Worm (Caenorhabditis elegans) whole organism, L4/young adult: ENCODE data around the gene srbc-84.

Experiments
- W03F9.2 ChIP-seq: fragments of 150-350 bp; optimal IDR thresholded peaks from 2 replicates; lab custom pipeline; 2014; ENCODE audit warnings: missing biosample characterization, missing genetic modification characterization
- dao-5 ChIP-seq: sonication (generic microtip); optimal IDR thresholded peaks from 2 replicates; lab custom pipeline; 2016; ENCODE audit warnings: missing genotype, missing genetic modification characterization, moderate library complexity, missing compliant biosample characterization
- him-1 ChIP-seq: sonication (generic microtip); optimal IDR thresholded peaks from 2 replicates; lab custom pipeline; 2016; ENCODE audit warnings: missing genotype, missing genetic modification reagents, missing genetic modification characterization, missing compliant biosample characterization

Gene srbc-84

DNA sequence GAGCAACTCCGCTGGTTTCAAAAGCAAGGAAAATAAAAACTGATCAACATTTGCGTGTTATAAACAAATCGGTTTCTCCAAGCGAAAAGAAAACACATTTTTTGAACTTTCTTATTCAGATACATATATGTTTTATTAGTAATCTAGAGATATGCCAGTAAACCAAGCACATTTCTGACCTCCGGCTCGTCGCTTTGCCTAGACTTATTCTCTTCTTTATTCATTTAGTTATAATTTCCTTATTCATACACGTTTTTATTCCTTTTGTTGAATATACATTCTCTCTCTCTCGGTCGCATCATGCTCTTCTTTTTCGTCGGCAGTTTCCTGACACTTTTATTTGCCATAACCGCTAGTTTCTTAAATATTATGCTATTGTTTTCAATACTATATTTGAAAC, at the start of gene srbc-84:
Gene srbc-84, plus strand, starts transcription at position 301 of the 400 bp plus-strand sequence.
- no peak for TF ChIP-seq dao-5 (tag; lab: Kevin White, UChicago)
- TF ChIP-seq him-1: no peak
- TF ChIP-seq W03F9.2 (tag; lab: Kevin White, UChicago): no peak

DNA sequence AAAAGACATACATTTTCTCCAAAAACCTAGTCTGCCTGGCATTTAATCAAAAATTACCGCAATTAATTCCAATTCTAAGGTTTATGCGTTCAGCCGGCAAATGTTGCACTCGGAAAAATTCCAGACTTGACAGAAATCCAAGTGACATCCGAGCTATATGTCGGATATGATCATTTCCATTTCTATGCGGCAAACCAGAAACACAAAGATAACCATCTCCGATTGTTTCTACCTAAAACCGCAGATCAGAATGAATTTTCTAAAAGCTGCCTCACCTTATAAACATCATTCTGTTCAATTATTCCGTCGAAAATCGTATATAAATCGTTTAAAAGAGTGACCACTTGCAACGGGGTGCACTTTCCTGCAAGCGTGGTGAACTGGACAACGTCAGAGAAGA, 49.7 kb upstream of the srbc-84 start:
- TF ChIP-seq him-1: no peak
- no peak for TF ChIP-seq dao-5 (tag; lab: Kevin White, UChicago)
- TF ChIP-seq W03F9.2 (tag; lab: Kevin White, UChicago): no peak

DNA sequence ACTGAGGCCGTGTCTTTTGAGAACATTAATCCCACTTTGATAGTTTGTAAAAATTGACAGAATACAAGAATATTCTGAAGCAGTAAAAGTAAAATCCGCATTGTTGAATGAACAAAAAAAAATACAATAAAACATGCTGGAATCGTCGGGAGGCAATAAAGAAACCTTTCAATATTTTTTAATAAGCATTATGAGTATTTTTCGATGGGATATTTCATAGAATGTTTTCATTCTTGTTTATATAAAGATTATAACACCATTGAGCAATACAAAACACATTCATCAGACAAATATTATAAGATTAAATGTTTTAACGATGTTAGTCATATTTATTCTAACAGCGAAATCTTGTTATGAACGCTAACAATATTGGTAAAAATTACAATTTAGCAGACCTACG, 45.1 kb upstream of the srbc-84 start, which contains the start of gene gcy-20:
Gene gcy-20, minus strand, starts transcription at position 101 of the 400 bp plus-strand sequence.
- no peak for TF ChIP-seq W03F9.2 (tag; lab: Kevin White, UChicago)
- no peak for TF ChIP-seq dao-5 (tag; lab: Kevin White, UChicago)
- TF ChIP-seq him-1: no peak

DNA sequence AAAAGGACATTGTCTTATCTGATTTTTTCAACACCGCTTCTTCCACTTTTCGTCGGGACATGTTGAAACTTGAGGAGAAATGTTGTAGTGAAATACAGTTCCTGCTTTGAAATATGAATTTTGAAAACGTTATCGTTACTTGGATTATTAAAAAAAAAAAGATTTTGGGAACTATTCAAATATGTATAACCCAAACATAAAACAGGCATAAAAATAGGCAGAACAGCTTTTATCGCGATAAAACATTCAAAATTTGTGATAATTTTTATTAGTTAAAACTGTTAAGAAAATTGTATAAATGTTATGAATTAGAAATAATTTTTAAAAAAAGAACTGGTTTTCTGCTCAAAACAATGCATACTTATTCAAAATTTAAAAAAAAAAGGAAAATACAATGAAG, 42.4 kb upstream of the srbc-84 start, which contains the start of gene bgnt-1.3:
Gene bgnt-1.3, minus strand, starts transcription at position 101 of the 400 bp plus-strand sequence.
- TF ChIP-seq dao-5 (tag; lab: Kevin White, UChicago) (no peak), him-1 (no peak), W03F9.2 (tag; lab: Kevin White, UChicago) (no peak)

DNA sequence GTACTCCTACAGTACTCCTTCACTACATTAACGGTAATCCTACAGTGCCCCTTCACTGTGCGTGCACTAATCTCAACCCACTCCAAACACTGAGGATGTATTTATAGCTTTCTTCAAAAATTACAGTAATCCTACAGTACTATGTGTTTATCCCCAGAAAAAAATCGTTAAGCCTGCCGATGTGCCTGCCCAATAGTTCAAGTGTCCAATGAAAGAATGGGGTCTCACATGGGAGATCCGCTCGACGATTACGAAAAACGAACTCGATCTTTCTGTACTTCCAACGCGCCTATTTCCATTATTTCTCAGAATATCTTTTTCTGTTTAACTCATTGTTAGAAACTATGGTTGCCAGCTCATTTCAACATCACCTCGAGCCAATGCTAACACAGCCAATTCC, 40.6 kb upstream of the srbc-84 start, which contains the start of gene nhr-218:
Gene nhr-218, plus strand, starts transcription at position 301 of the 400 bp plus-strand sequence.
- TF ChIP-seq him-1: no peak
- TF ChIP-seq W03F9.2 (tag; lab: Kevin White, UChicago): no peak
- no peak for TF ChIP-seq dao-5 (tag; lab: Kevin White, UChicago)

DNA sequence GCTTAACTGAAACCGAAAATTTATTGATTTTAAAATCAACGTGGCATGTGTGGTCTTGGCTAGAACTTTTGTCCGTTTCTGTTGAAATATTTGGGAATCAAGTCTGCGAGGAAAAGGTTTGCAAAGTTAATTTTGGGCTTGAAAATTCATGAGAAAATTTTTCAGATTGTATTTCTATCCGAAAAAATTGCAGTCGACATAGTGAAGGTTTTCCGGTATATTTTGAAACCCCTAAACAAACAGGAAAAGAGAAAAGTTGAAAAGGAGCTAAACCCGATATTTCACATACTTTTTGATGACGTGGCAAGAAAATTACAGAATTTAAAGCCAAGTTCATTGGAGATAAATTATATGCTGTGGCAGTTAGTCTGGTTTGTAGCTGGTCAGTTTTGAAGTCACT, 39.1 kb upstream of the srbc-84 start, which contains the start of gene nhr-127:
Gene nhr-127, plus strand, starts transcription at position 301 of the 400 bp plus-strand sequence.
- no peak for TF ChIP-seq dao-5 (tag; lab: Kevin White, UChicago)

DNA sequence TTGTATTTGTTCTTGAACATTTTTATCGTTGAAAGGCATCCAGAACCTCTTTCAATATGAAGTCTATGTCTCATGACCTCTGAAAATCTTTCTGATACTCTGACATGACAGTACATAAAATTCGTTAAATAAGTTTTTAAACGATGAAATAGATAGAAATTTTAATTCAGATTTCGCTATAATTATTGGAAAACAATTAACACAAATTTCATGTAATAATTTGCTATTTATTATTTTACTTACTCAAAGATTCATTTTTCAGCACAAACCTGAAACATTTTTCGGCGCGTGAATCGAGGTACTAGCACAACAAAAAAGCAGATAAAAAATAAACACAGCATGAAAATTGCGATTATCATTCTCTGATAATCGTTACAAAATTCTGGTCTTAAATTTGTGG, 32.3 kb upstream of the srbc-84 start, which contains the start of gene T13F3.4:
Gene T13F3.4, minus strand, starts transcription at position 101 of the 400 bp plus-strand sequence.
- TF ChIP-seq him-1 (no peak), dao-5 (tag; lab: Kevin White, UChicago) (no peak)

DNA sequence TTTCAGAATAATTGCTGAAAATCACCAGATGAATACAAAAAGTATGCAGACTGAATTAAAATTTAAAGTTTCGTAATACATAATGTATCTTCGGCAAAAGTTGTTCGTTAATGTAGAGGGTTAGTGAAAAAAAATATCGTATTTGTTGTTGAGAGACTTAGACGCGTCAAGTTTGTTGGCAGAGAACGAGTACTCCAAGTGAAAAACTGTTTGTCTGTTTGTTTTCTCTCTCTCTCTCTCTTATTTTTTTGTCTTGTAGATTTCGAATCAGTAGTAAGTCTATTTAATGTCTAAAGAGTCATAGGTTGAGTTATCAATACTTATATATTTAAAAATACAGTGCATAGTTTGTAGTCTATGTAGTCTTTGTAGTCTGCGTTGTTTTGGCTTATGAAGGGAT, 29.2 kb upstream of the srbc-84 start, which contains the start of the genes fbxa-2 and T13F3.8:
Gene fbxa-2, minus strand, starts transcription at position 101 of the 400 bp plus-strand sequence.
Gene T13F3.8, plus strand, starts transcription at position 245 of the 400 bp plus-strand sequence.
- TF ChIP-seq dao-5 (tag; lab: Kevin White, UChicago): no peak
- TF ChIP-seq him-1: no peak
- no peak for TF ChIP-seq W03F9.2 (tag; lab: Kevin White, UChicago)

DNA sequence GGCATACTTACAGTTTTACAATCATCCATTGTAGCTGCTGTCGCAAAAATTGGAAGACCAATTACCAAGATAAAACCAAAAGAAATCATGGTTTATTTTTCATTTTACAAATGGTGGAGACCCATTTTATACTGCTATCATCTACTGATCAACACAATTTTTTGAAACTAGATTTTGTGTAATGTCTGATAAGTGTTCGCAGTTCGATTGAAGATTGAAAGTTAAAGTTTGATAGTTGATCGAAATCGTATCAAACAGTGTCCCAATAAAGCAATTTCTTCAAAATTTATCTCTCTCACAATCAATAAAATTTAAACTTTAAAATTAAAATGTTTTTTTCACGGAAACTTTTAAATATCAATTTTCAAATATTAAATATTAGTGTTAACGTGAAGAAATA, 27.6 kb upstream of the srbc-84 start, which contains the start of gene T13F3.6:
Gene T13F3.6, minus strand, starts transcription at position 101 of the 400 bp plus-strand sequence.
- TF ChIP-seq dao-5 (tag; lab: Kevin White, UChicago) (no peak), W03F9.2 (tag; lab: Kevin White, UChicago) (no peak), him-1 (no peak)

DNA sequence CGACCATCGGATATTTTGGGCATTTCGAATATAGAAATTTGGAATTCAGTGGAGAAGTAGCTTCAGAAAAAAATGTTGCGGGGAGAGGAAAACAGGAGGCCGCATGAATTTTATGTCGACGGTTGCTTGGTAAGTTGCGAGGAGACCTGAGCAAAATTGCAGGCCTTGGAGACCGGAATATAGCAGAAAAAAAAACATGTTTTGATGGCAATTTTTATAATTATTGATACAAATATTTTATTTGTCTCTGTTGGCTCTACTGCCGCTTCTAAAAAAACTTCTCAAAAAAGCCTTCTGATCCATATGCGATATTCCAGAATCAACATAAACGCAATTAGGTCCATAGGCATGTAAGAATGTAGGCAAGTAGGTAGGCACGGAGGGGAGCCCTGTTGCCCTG, 23.4 kb upstream of the srbc-84 start, which contains the start of gene pacl-1:
Gene pacl-1, minus strand, starts transcription at position 101 of the 400 bp plus-strand sequence.
- TF ChIP-seq him-1 (no peak), dao-5 (tag; lab: Kevin White, UChicago) (no peak), W03F9.2 (tag; lab: Kevin White, UChicago) (no peak)

DNA sequence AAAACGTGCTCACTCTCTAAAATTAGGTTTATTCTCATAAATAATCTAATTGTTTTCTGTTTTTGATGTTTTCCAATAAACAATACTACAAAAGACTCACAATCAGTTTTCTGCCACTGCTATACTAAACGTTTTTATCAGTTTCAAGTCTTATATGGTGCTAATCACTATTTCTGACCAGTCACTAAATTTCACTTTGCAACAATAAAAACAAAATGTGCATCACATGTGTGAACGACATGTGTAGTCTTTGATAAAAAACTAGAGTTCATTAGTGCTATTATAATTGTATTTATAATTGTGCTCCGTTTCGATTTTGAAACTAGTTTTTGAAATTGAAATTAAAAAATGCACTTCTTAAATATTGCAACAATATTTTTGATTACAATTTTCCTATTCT, 20.9 kb upstream of the srbc-84 start, which contains the start of gene cyp-37B1:
Gene cyp-37B1, plus strand, starts transcription at position 199 of the 400 bp plus-strand sequence.
- TF ChIP-seq dao-5 (tag; lab: Kevin White, UChicago): no peak
- TF ChIP-seq W03F9.2 (tag; lab: Kevin White, UChicago): no peak
- TF ChIP-seq him-1: no peak

DNA sequence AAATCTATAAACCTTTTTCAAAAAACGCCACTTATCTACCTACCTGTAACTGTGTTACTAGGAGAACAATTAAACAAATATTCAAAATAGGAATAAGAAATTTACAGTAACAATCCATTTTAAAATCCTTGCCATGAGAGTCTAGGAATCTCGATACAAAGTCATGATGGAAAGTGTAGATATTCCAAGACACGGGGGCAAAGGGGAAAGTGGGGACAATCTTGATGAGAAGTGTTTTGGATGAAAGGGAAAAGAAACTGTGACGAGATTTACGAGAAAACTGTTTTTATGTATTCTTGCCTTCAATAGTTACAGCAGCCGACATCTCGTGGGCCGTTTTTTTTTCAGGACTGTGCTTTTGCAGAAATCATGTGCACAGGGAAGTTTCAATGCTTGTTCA, 16.6 kb upstream of the srbc-84 start, which contains the start of gene F28G4.2:
Gene F28G4.2, minus strand, starts transcription at position 175 of the 400 bp plus-strand sequence.
- TF ChIP-seq W03F9.2 (tag; lab: Kevin White, UChicago) (no peak), him-1 (no peak), dao-5 (tag; lab: Kevin White, UChicago) (no peak)

DNA sequence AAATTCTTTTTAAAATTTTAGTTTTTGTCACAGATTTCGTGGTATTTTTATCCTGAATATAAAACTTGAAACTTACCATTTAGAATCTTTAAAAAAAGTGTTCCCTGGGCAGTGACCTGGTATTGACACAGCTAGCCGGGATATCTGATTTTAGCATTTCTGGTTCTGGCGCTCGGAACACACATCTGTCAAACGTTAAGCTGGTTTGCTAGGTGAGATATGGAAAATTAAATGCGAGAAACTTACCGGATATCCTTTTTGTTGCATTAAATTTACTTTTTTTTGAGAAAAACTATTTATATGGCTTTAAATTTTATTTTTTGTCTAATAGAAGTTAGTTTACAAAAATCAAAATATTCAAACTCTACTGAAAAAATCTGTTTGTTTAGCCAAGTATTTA, 13.0 kb upstream of the srbc-84 start, which contains the start of gene F28G4.4:
Gene F28G4.4, minus strand, starts transcription at position 101 of the 400 bp plus-strand sequence.
- TF ChIP-seq W03F9.2 (tag; lab: Kevin White, UChicago) (no peak), him-1 (no peak), dao-5 (tag; lab: Kevin White, UChicago) (no peak)

DNA sequence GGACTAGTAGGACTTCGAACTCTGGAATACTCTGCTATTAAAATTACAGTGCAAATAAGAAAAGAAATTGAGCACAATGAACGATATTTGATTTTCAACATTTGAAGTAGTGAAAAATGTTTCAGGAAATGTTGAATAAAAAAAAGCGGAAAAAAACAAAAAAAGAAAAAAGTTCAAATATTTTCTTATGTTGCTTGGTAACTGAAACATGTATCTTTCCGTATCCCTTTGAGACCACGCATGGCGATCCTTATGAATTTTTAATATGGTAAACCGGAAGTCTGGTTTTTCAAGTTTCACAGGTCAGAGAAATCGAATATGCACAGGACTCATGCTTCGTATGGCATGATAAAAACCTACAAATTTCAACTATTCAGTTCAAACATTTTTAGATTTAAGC, 11.2 kb upstream of the srbc-84 start, which contains the start of gene F28G4.3:
Gene F28G4.3, minus strand, starts transcription at position 101 of the 400 bp plus-strand sequence.
- TF ChIP-seq W03F9.2 (tag; lab: Kevin White, UChicago) (no peak), him-1 (no peak), dao-5 (tag; lab: Kevin White, UChicago) (no peak)
